Worm (Caenorhabditis elegans) whole organism, L2 larva: ENCODE data around the gene ZC449.8.

Experiments
- mdl-1 ChIP-seq, 2 experiments: fragments of 150-350 bp in 1 of 2; sonication (generic microtip) in 1 of 2; optimal IDR thresholded peaks; 2 replicates each; lab custom pipeline; 2017; ENCODE audit warnings: missing biosample characterization in 2 of 2, missing genetic modification characterization in 2 of 2
- skn-1 ChIP-seq: sonication (generic microtip); optimal IDR thresholded peaks from 2 replicates; lab custom pipeline; 2017; ENCODE audit warnings: missing biosample characterization, missing genetic modification characterization
- sma-3 ChIP-seq: sonication (generic microtip); optimal IDR thresholded peaks from 2 replicates; lab custom pipeline; 2016; ENCODE audit warnings: missing genetic modification reagents, missing genetic modification characterization, missing compliant biosample characterization

ce11 chrX:4972039-4972581 is 43.8 kb upstream of the ZC449.8 start:
- TF ChIP-seq mdl-1 (tag; optimal IDR thresholded peaks at IDR 0.05; lab: Kevin White, UChicago) = no peak
- peak; percentile 28 for TF ChIP-seq sma-3
- TF ChIP-seq skn-1 (tag; lab: Kevin White, UChicago) = no peak
